Worm (Caenorhabditis elegans) whole organism, young adult: Measurements from ENCODE around the gene clec-135.

Source experiments
- B0019.2 ChIP-seq: fragments of 200-800 bp; sonication (Bioruptor generic); conservative IDR thresholded peaks from 2 replicates; pipeline ENCODE4 v1.3.6; 2022; ENCODE audit warnings: missing genetic modification reagents, missing genetic modification characterization, missing compliant biosample characterization
- C17E4.6 ChIP-seq: fragments of 200-800 bp; sonication (Bioruptor generic); IDR thresholded peaks from 2 replicates; pipeline ENCODE4 v1.3.6; 2022; ENCODE audit warnings: missing genetic modification reagents, missing genetic modification characterization, missing compliant biosample characterization
- F33H1.4 ChIP-seq: fragments of 200-800 bp; sonication (Bioruptor generic); IDR thresholded peaks from 2 replicates; pipeline ENCODE4 v1.3.6; 2022; ENCODE audit warnings: missing genetic modification reagents, missing genetic modification characterization, missing compliant biosample characterization
- F37B4.10 ChIP-seq: fragments of 200-800 bp; sonication (Bioruptor generic); IDR thresholded peaks from 2 replicates; pipeline ENCODE4 v1.3.6; 2022; ENCODE audit warnings: missing genetic modification characterization, missing compliant biosample characterization
- F39B2.1 ChIP-seq: fragments of 200-800 bp; sonication (Bioruptor generic); IDR thresholded peaks from 2 replicates; pipeline ENCODE4 v1.3.6; 2022; ENCODE audit warnings: missing genetic modification reagents, missing genetic modification characterization, missing compliant biosample characterization
- F52B5.7 ChIP-seq: sonication (generic microtip); optimal IDR thresholded peaks from 2 replicates; lab custom pipeline; 2016; ENCODE audit warnings: mild to moderate bottlenecking, missing genetic modification characterization, missing compliant biosample characterization
- F57A8.1 ChIP-seq: fragments of 200-800 bp; sonication (Bioruptor generic); optimal IDR thresholded peaks from 2 replicates; lab custom pipeline; 2018; ENCODE audit warnings: mild to moderate bottlenecking, missing genetic modification characterization, moderate library complexity, missing compliant biosample characterization
- Y53G8AR.9 ChIP-seq: fragments of 200-800 bp; sonication (Bioruptor generic); conservative IDR thresholded peaks from 2 replicates; pipeline ENCODE4 v1.3.6; 2022; ENCODE audit warnings: missing genetic modification reagents, missing genetic modification characterization, missing compliant biosample characterization
- Y67H2A.10 ChIP-seq: fragments of 200-800 bp; sonication (Bioruptor generic); conservative IDR thresholded peaks from 2 replicates; pipeline ENCODE4 v1.3.6; 2022; ENCODE audit warnings: missing genetic modification reagents, missing genetic modification characterization, missing compliant biosample characterization
- Y79H2A.3 ChIP-seq: fragments of 200-800 bp; sonication (Bioruptor generic); conservative IDR thresholded peaks from 2 replicates; pipeline ENCODE4 v1.3.6; 2022; ENCODE audit warnings: missing genetic modification reagents, missing genetic modification characterization, missing compliant biosample characterization
- akir-1 ChIP-seq: fragments of 200-800 bp; sonication (Bioruptor generic); optimal IDR thresholded peaks from 2 replicates; lab custom pipeline; 2018; ENCODE audit warnings: mild to moderate bottlenecking, missing genetic modification characterization, moderate library complexity, missing compliant biosample characterization
- athp-1 ChIP-seq: sonication (generic microtip); optimal IDR thresholded peaks from 2 replicates; lab custom pipeline; 2017; ENCODE audit warnings: mild to moderate bottlenecking, missing genetic modification characterization, missing compliant biosample characterization
- ccch-3 ChIP-seq: fragments of 200-800 bp; sonication (Bioruptor generic); optimal IDR thresholded peaks from 2 replicates; lab custom pipeline; 2018; ENCODE audit warnings: mild to moderate bottlenecking, missing genetic modification characterization, missing compliant biosample characterization
- cebp-1 ChIP-seq, 2 experiments: fragments of 200-800 bp in 1 of 2; sonication (Bioruptor generic) in 1 of 2; sonication (generic microtip) in 1 of 2; IDR thresholded peaks in 1 of 2; optimal IDR thresholded peaks in 1 of 2; 2 replicates each; pipeline versions ENCODE4 v1.3.6 to Lab custom; 2017 to 2022; ENCODE audit warnings: missing compliant biosample characterization in 2 of 2, missing genetic modification characterization in 2 of 2, mild to moderate bottlenecking in 1 of 2, missing genetic modification reagents in 1 of 2, moderate library complexity in 1 of 2
- ceh-27 ChIP-seq: fragments of 200-800 bp; sonication (Bioruptor generic); optimal IDR thresholded peaks from 2 replicates; lab custom pipeline; 2018; ENCODE audit warnings: mild to moderate bottlenecking, missing genetic modification characterization, moderate library complexity, missing compliant biosample characterization
- ceh-40 ChIP-seq: fragments of 200-800 bp; sonication (Bioruptor generic); IDR thresholded peaks from 2 replicates; pipeline ENCODE4 v1.3.6; 2022; ENCODE audit warnings: missing genetic modification characterization, missing compliant biosample characterization
- ceh-58 ChIP-seq: fragments of 200-800 bp; sonication (Bioruptor generic); IDR thresholded peaks from 2 replicates; pipeline ENCODE4 v1.3.6; 2022; ENCODE audit warnings: missing genetic modification characterization, missing compliant biosample characterization
- ceh-79 ChIP-seq: sonication (generic microtip); optimal IDR thresholded peaks from 2 replicates; lab custom pipeline; 2017; ENCODE audit warnings: mild to moderate bottlenecking, missing genetic modification characterization, missing compliant biosample characterization
- ceh-91 ChIP-seq: fragments of 200-800 bp; sonication (Bioruptor generic); IDR thresholded peaks from 2 replicates; pipeline ENCODE4 v1.3.6; 2022; ENCODE audit warnings: missing genetic modification reagents, missing genetic modification characterization, missing compliant biosample characterization
- die-1 ChIP-seq: sonication (generic microtip); optimal IDR thresholded peaks from 2 replicates; lab custom pipeline; 2016; ENCODE audit warnings: missing genotype, mild to moderate bottlenecking, missing genetic modification characterization, missing compliant biosample characterization
- dpff-1 ChIP-seq: sonication (generic microtip); optimal IDR thresholded peaks from 2 replicates; lab custom pipeline; 2017; ENCODE audit warnings: mild to moderate bottlenecking, missing genetic modification characterization, missing compliant biosample characterization
- ets-4 ChIP-seq: fragments of 200-800 bp; sonication (Bioruptor generic); optimal IDR thresholded peaks from 2 replicates; lab custom pipeline; 2018; ENCODE audit warnings: mild to moderate bottlenecking, missing genetic modification characterization, missing compliant biosample characterization
- hrde-1 ChIP-seq: sonication (generic microtip); optimal IDR thresholded peaks from 2 replicates; lab custom pipeline; 2016; ENCODE audit warnings: missing genetic modification characterization, mild to moderate bottlenecking, missing compliant biosample characterization, moderate library complexity, missing genotype, missing genetic modification reagents, borderline replicate concordance
- hsf-1 ChIP-seq: fragments of 200-800 bp; sonication (Bioruptor generic); IDR thresholded peaks from 2 replicates; pipeline ENCODE4 v1.3.6; 2022; ENCODE audit warnings: missing genetic modification reagents, missing genetic modification characterization, missing compliant biosample characterization
- lin-40 ChIP-seq: sonication (generic microtip); optimal IDR thresholded peaks from 2 replicates; lab custom pipeline; 2016; ENCODE audit warnings: missing genetic modification characterization, mild to moderate bottlenecking, missing compliant biosample characterization, missing genotype, missing genetic modification reagents
- lin-54 ChIP-seq: fragments of 200-800 bp; sonication (Bioruptor generic); optimal IDR thresholded peaks from 2 replicates; lab custom pipeline; 2018; ENCODE audit warnings: mild to moderate bottlenecking, missing genetic modification characterization, missing compliant biosample characterization
- lsy-27 ChIP-seq: sonication (generic microtip); optimal IDR thresholded peaks from 2 replicates; lab custom pipeline; 2017; ENCODE audit warnings: missing genetic modification characterization, mild to moderate bottlenecking, missing compliant biosample characterization, antibody characterized with exemption, missing genotype, borderline replicate concordance; ENCODE audit not compliant: insufficient read depth
- madf-8 ChIP-seq: fragments of 200-800 bp; sonication (Bioruptor generic); conservative IDR thresholded peaks from 2 replicates; pipeline ENCODE4 v1.3.6; 2022; ENCODE audit warnings: missing genetic modification reagents, missing genetic modification characterization, missing compliant biosample characterization
- nfya-1 ChIP-seq: sonication (generic microtip); optimal IDR thresholded peaks from 2 replicates; lab custom pipeline; 2017; ENCODE audit warnings: antibody characterized with exemption, missing compliant biosample characterization, missing genetic modification characterization, borderline replicate concordance; ENCODE audit not compliant: insufficient read depth
- nfyb-1 ChIP-seq: fragments of 200-800 bp; sonication (Bioruptor generic); IDR thresholded peaks from 2 replicates; pipeline ENCODE4 v1.3.6; 2022; ENCODE audit warnings: missing genetic modification reagents, missing genetic modification characterization, missing compliant biosample characterization
- nhr-120 ChIP-seq: fragments of 200-800 bp; sonication (Bioruptor generic); IDR thresholded peaks from 2 replicates; pipeline ENCODE4 v1.3.6; 2022; ENCODE audit warnings: missing genetic modification characterization, missing compliant biosample characterization
- pbrm-1 ChIP-seq: fragments of 200-800 bp; sonication (Bioruptor generic); IDR thresholded peaks from 2 replicates; pipeline ENCODE4 v1.3.6; 2022; ENCODE audit warnings: missing genetic modification reagents, missing genetic modification characterization, missing compliant biosample characterization
- pha-4 ChIP-seq: fragments of 150-350 bp; sonication (generic microtip); optimal IDR thresholded peaks from 2 replicates; lab custom pipeline; 2014; ENCODE audit warnings: missing biosample characterization, missing genetic modification reagents, missing genetic modification characterization
- rec-8 ChIP-seq, 2 experiments: sonication (generic microtip); optimal IDR thresholded peaks; 2 replicates each; lab custom pipeline; 2016; ENCODE audit warnings: mild to moderate bottlenecking in 2 of 2, missing genetic modification characterization in 2 of 2, missing genetic modification reagents in 2 of 2, missing genotype in 2 of 2, missing biosample characterization in 1 of 2, missing compliant biosample characterization in 1 of 2, moderate library complexity in 1 of 2
- repo-1 ChIP-seq: sonication (generic microtip); optimal IDR thresholded peaks from 2 replicates; lab custom pipeline; 2017; ENCODE audit warnings: mild to moderate bottlenecking, missing genetic modification characterization, missing compliant biosample characterization
- rpc-1 ChIP-seq, 2 experiments: fragments of 150-350 bp in 1 of 2; sonication (generic microtip) in 1 of 2; optimal IDR thresholded peaks; 2 replicates each; lab custom pipeline; 2014 to 2018; ENCODE audit warnings: missing biosample characterization in 1 of 2, missing genetic modification characterization in 1 of 2, missing genetic modification reagents in 1 of 2, missing genotype in 1 of 2
- tlf-1 ChIP-seq: fragments of 200-800 bp; sonication (Bioruptor generic); optimal IDR thresholded peaks from 2 replicates; lab custom pipeline; 2018; ENCODE audit warnings: mild to moderate bottlenecking, missing genetic modification characterization, missing compliant biosample characterization
- unc-130 ChIP-seq: sonication (generic microtip); optimal IDR thresholded peaks from 2 replicates; lab custom pipeline; 2016; ENCODE audit warnings: missing genetic modification reagents, missing genetic modification characterization, missing compliant biosample characterization
- xnd-1 ChIP-seq: sonication (generic microtip); optimal IDR thresholded peaks from 2 replicates; lab custom pipeline; 2016; ENCODE audit warnings: missing genotype, missing genetic modification reagents, missing genetic modification characterization, missing compliant biosample characterization
- zim-3 ChIP-seq: sonication (generic microtip); optimal IDR thresholded peaks from 2 replicates; lab custom pipeline; 2017; ENCODE audit warnings: mild to moderate bottlenecking, missing genetic modification characterization, moderate library complexity, missing compliant biosample characterization
- ztf-18 ChIP-seq: sonication (generic microtip); optimal IDR thresholded peaks from 2 replicates; lab custom pipeline; 2016; ENCODE audit warnings: missing genotype, mild to moderate bottlenecking, missing genetic modification characterization, missing compliant biosample characterization
- ztf-28 ChIP-seq: fragments of 200-800 bp; sonication (Bioruptor generic); IDR thresholded peaks from 2 replicates; pipeline ENCODE4 v1.3.6; 2022; ENCODE audit warnings: missing genetic modification reagents, missing genetic modification characterization, missing compliant biosample characterization

clec-135 gene

ce11 chrII:4229106-4229708 is 29.4 kb downstream of the clec-135 start, which contains the start of gene C16A11.3 (continued):
- no peak for TF ChIP-seq nfya-1 (tag; lab: Kevin White, UChicago)
- TF ChIP-seq Y53G8AR.9 (GFP tag; lab: Robert Waterston, UW), result peak; percentile 75; the same call in 1 of the 2 replicates
- no peak for TF ChIP-seq die-1 (tag; lab: Kevin White, UChicago)
- no peak for TF ChIP-seq cebp-1 (GFP tag; IDR thresholded peaks at IDR 0.05; lab: Robert Waterston, UW)
- no peak for TF ChIP-seq cebp-1 (tag; optimal IDR thresholded peaks at IDR 0.05; lab: Kevin White, UChicago)
- no peak for TF ChIP-seq Y67H2A.10 (GFP tag; lab: Robert Waterston, UW)
- no peak for TF ChIP-seq pha-4 (tag; lab: Kevin White, UChicago)
- peak; percentile 74 for TF ChIP-seq F33H1.4 (GFP tag; lab: Robert Waterston, UW)
- TF ChIP-seq nfyb-1 (GFP tag; lab: Robert Waterston, UW), result no peak
- TF ChIP-seq F52B5.7, result no peak

- TF ChIP-seq ceh-40 (GFP tag; lab: Robert Waterston, UW) (no peak), ccch-3 (GFP tag; lab: Kevin White, UChicago) (no peak), B0019.2 (GFP tag; lab: Robert Waterston, UW) (no peak), madf-8 (GFP tag; lab: Robert Waterston, UW) (no peak), Y53G8AR.9 (GFP tag; lab: Robert Waterston, UW) (no peak), ztf-28 (GFP tag; lab: Robert Waterston, UW) (no peak), F57A8.1 (no peak), cebp-1 (GFP tag; IDR thresholded peaks at IDR 0.05; lab: Robert Waterston, UW) (no peak), cebp-1 (tag; optimal IDR thresholded peaks at IDR 0.05; lab: Kevin White, UChicago) (peak; percentile 4), hrde-1 (tag; lab: Kevin White, UChicago) (no peak), ceh-91 (GFP tag; lab: Robert Waterston, UW) (no peak), zim-3 (tag; lab: Kevin White, UChicago) (no peak), C17E4.6 (GFP tag; lab: Robert Waterston, UW) (no peak), lsy-27 (tag; lab: Kevin White, UChicago) (no peak), nhr-120 (no peak), ceh-79 (tag; lab: Kevin White, UChicago) (no peak), F52B5.7 (no peak), ceh-27 (no peak), Y79H2A.3 (GFP tag; lab: Robert Waterston, UW) (no peak), akir-1 (GFP tag; lab: Kevin White, UChicago) (no peak), ets-4 (GFP tag; lab: Kevin White, UChicago) (no peak), F33H1.4 (GFP tag; lab: Robert Waterston, UW) (peak; percentile 49), F37B4.10 (GFP tag; lab: Robert Waterston, UW) (no peak), tlf-1 (no peak), ztf-18 (tag; lab: Kevin White, UChicago) (no peak), repo-1 (tag; lab: Kevin White, UChicago) (no peak), xnd-1 (tag; lab: Kevin White, UChicago) (no peak), Y67H2A.10 (GFP tag; lab: Robert Waterston, UW) (no peak), lin-40 (tag; lab: Kevin White, UChicago) (no peak), unc-130 (GFP tag; lab: Kevin White, UChicago) (no peak), athp-1 (tag; lab: Kevin White, UChicago) (no peak), F39B2.1 (GFP tag; lab: Robert Waterston, UW) (0 out of 2 replicates have a peak, but pooled peaks have one; percentile 30), rec-8 (tag; optimal IDR thresholded peaks at IDR 0.05; lab: Kevin White, UChicago) (no peak), lin-54 (peak; percentile 18), dpff-1 (no peak), rpc-1 (optimal IDR thresholded peaks at IDR 0.05; lab: Kevin White, UChicago) (no peak), rpc-1 (tag; optimal IDR thresholded peaks at IDR 0.05; lab: Kevin White, UChicago) (no peak), pbrm-1 (GFP tag; lab: Robert Waterston, UW) (no peak), ceh-58 (GFP tag; lab: Robert Waterston, UW) (no peak), hsf-1 (GFP tag; lab: Robert Waterston, UW) (peak; percentile 49; the same call in 1 of the 2 replicates)
Observed at ce11 chrII:4228112-4228770, 30.3 kb downstream of the clec-135 start.
